Worm (Caenorhabditis elegans) whole organism, L1 larva: ENCODE measurements around the gene rml-3.
A peak's percentile ranks its signal among the peaks of the same experiment; 100 is the strongest.

ENCODE experiments used
- F16B12.6 ChIP-seq: fragments of 150-350 bp; optimal IDR thresholded peaks from 2 replicates; lab custom pipeline; 2014; ENCODE audit warnings: missing biosample characterization, missing genetic modification characterization
- aha-1 ChIP-seq: fragments of 150-350 bp; optimal IDR thresholded peaks from 2 replicates; lab custom pipeline; 2014; ENCODE audit warnings: missing biosample characterization, missing genetic modification characterization
- aly-2 ChIP-seq: fragments of 150-350 bp; optimal IDR thresholded peaks from 2 replicates; lab custom pipeline; 2014; ENCODE audit warnings: missing biosample characterization, missing genetic modification characterization
- ama-1 ChIP-seq: fragments of 150-350 bp; optimal IDR thresholded peaks from 2 replicates; lab custom pipeline; 2014
- dpl-1 ChIP-seq, 3 experiments: fragments of 150-350 bp in 2 of 3; sonication (generic microtip) in 1 of 3; optimal IDR thresholded peaks; 2 replicates each; lab custom pipeline; 2014 to 2017; ENCODE audit warnings: missing biosample characterization in 3 of 3, missing genetic modification characterization in 3 of 3, missing genetic modification reagents in 3 of 3
- dsc-1 ChIP-seq: sonication (generic microtip); optimal IDR thresholded peaks from 2 replicates; lab custom pipeline; 2016; ENCODE audit warnings: mild to moderate bottlenecking, missing genetic modification characterization, missing compliant biosample characterization
- efl-1 ChIP-seq, 4 experiments: fragments of 150-350 bp; optimal IDR thresholded peaks in 3 of 4; peaks in 1 of 4; 1 replicate in 1 of 4; 2 replicates in 3 of 4; lab custom pipeline; 2014; ENCODE audit warnings: missing biosample characterization in 2 of 4, missing genetic modification characterization in 2 of 4, missing genetic modification reagents in 2 of 4
- efl-3 ChIP-seq: fragments of 200-800 bp; sonication (Bioruptor generic); optimal IDR thresholded peaks from 2 replicates; lab custom pipeline; 2018; ENCODE audit warnings: mild to moderate bottlenecking, missing genetic modification characterization, missing compliant biosample characterization
- egl-13 ChIP-seq: sonication (generic microtip); optimal IDR thresholded peaks from 2 replicates; lab custom pipeline; 2016; ENCODE audit warnings: missing genotype, missing genetic modification reagents, missing genetic modification characterization, missing compliant biosample characterization
- egl-27 ChIP-seq, 2 experiments: fragments of 150-350 bp in 1 of 2; sonication (generic microtip); optimal IDR thresholded peaks; 3 replicates each; lab custom pipeline; 2017 to 2018; ENCODE audit warnings: missing biosample characterization in 2 of 2, missing genetic modification characterization in 2 of 2, missing genetic modification reagents in 2 of 2
- elt-2 ChIP-seq: sonication (generic microtip); optimal IDR thresholded peaks from 2 replicates; lab custom pipeline; 2016; ENCODE audit warnings: missing genetic modification characterization, mild to moderate bottlenecking, inconsistent platforms, missing compliant biosample characterization, missing genetic modification reagents
- elt-3 ChIP-seq, 6 experiments: fragments of 150-350 bp in 1 of 6; sonication (generic microtip); optimal IDR thresholded peaks; 2 replicates each; lab custom pipeline; 2017 to 2018; ENCODE audit warnings: missing biosample characterization in 6 of 6, missing genetic modification characterization in 6 of 6, inconsistent platforms in 1 of 6
- ets-5 ChIP-seq: fragments of 200-800 bp; sonication (Bioruptor generic); IDR thresholded peaks from 2 replicates; pipeline ENCODE4 v1.3.6; 2022; ENCODE audit warnings: missing genetic modification characterization, missing compliant biosample characterization
- fkh-10 ChIP-seq: sonication (generic microtip); optimal IDR thresholded peaks from 2 replicates; lab custom pipeline; 2017; ENCODE audit warnings: missing biosample characterization, missing genetic modification reagents, missing genetic modification characterization
- fkh-4 ChIP-seq: sonication (generic microtip); optimal IDR thresholded peaks from 2 replicates; lab custom pipeline; 2016; ENCODE audit warnings: missing compliant biosample characterization, missing genetic modification characterization, borderline replicate concordance
- fkh-8 ChIP-seq: sonication (generic microtip); optimal IDR thresholded peaks from 2 replicates; lab custom pipeline; 2016; ENCODE audit warnings: mild to moderate bottlenecking, missing genetic modification characterization, missing compliant biosample characterization
- fos-1 ChIP-seq: fragments of 150-350 bp; optimal IDR thresholded peaks from 2 replicates; lab custom pipeline; 2014; ENCODE audit warnings: missing biosample characterization, missing genetic modification characterization
- grh-1 ChIP-seq: fragments of 200-800 bp; sonication (Bioruptor generic); IDR thresholded peaks from 2 replicates; pipeline ENCODE4 v1.3.6; 2022; ENCODE audit warnings: missing genetic modification reagents, missing genetic modification characterization, missing compliant biosample characterization
- hlh-17 ChIP-seq: fragments of 200-800 bp; sonication (Bioruptor generic); optimal IDR thresholded peaks from 2 replicates; lab custom pipeline; 2018; ENCODE audit warnings: missing genetic modification characterization, mild to moderate bottlenecking, missing compliant biosample characterization, moderate library complexity, borderline replicate concordance
- hpl-2 ChIP-seq: fragments of 150-350 bp; optimal IDR thresholded peaks from 2 replicates; lab custom pipeline; 2014; ENCODE audit warnings: missing biosample characterization, missing genetic modification reagents, missing genetic modification characterization
- isw-1 ChIP-seq: fragments of 200-800 bp; sonication (Bioruptor generic); IDR thresholded peaks from 2 replicates; pipeline ENCODE4 v1.3.6; 2022; ENCODE audit warnings: missing genetic modification characterization, missing compliant biosample characterization
- lin-13 ChIP-seq: fragments of 150-350 bp; optimal IDR thresholded peaks from 2 replicates; lab custom pipeline; 2014; ENCODE audit warnings: missing biosample characterization, missing genetic modification reagents, missing genetic modification characterization
- lin-39 ChIP-seq: fragments of 150-350 bp; optimal IDR thresholded peaks from 2 replicates; lab custom pipeline; 2014; ENCODE audit warnings: missing biosample characterization, missing genetic modification reagents, missing genetic modification characterization
- lsy-2 ChIP-seq, 2 experiments: fragments of 150-350 bp; optimal IDR thresholded peaks; 2 replicates each; lab custom pipeline; 2014; ENCODE audit warnings: missing biosample characterization in 2 of 2, missing genetic modification characterization in 2 of 2
- mef-2 ChIP-seq: fragments of 150-350 bp; optimal IDR thresholded peaks from 2 replicates; lab custom pipeline; 2014; ENCODE audit warnings: missing biosample characterization, missing genetic modification characterization
- mep-1 ChIP-seq: fragments of 150-350 bp; optimal IDR thresholded peaks from 2 replicates; lab custom pipeline; 2014; ENCODE audit warnings: missing biosample characterization, missing genetic modification characterization
- nhr-11 ChIP-seq: fragments of 150-350 bp; optimal IDR thresholded peaks from 2 replicates; lab custom pipeline; 2014; ENCODE audit warnings: missing biosample characterization, missing genetic modification characterization
- nhr-20 ChIP-seq: sonication (generic microtip); optimal IDR thresholded peaks from 2 replicates; lab custom pipeline; 2016; ENCODE audit warnings: mild to moderate bottlenecking, missing genetic modification characterization, missing compliant biosample characterization
- nhr-237 ChIP-seq: fragments of 150-350 bp; optimal IDR thresholded peaks from 2 replicates; lab custom pipeline; 2014; ENCODE audit warnings: missing biosample characterization, missing genetic modification characterization
- nhr-47 ChIP-seq: sonication (generic microtip); optimal IDR thresholded peaks from 2 replicates; lab custom pipeline; 2016; ENCODE audit warnings: mild to moderate bottlenecking, missing genetic modification characterization, moderate library complexity, missing compliant biosample characterization
- nhr-77 ChIP-seq: fragments of 150-350 bp; optimal IDR thresholded peaks from 2 replicates; lab custom pipeline; 2014; ENCODE audit warnings: missing biosample characterization, missing genetic modification characterization
- nhr-85 ChIP-seq: sonication (generic microtip); peaks from one replicate; lab custom pipeline; 2016; ENCODE audit warnings: missing genetic modification characterization, inconsistent platforms, missing compliant biosample characterization
- pag-3 ChIP-seq: sonication (generic microtip); optimal IDR thresholded peaks from 2 replicates; lab custom pipeline; 2017; ENCODE audit warnings: missing genetic modification characterization, mild to moderate bottlenecking, missing compliant biosample characterization, antibody characterized with exemption, borderline replicate concordance; ENCODE audit not compliant: insufficient read depth
- pax-3 ChIP-seq: fragments of 200-800 bp; sonication (Bioruptor generic); optimal IDR thresholded peaks from 2 replicates; lab custom pipeline; 2018; ENCODE audit warnings: mild to moderate bottlenecking, missing genetic modification characterization, moderate library complexity, missing compliant biosample characterization
- rnt-1 ChIP-seq: sonication (generic microtip); optimal IDR thresholded peaks from 2 replicates; lab custom pipeline; 2016; ENCODE audit warnings: mild to moderate bottlenecking, missing genetic modification characterization, moderate library complexity, missing compliant biosample characterization
- sox-4 ChIP-seq: sonication (generic microtip); optimal IDR thresholded peaks from 2 replicates; lab custom pipeline; 2016; ENCODE audit warnings: missing genetic modification characterization, missing compliant biosample characterization
- sup-37 ChIP-seq: fragments of 200-800 bp; sonication (Bioruptor generic); optimal IDR thresholded peaks from 2 replicates; lab custom pipeline; 2018; ENCODE audit warnings: mild to moderate bottlenecking, missing genetic modification characterization, missing compliant biosample characterization
- swsn-7 ChIP-seq: sonication (generic microtip); optimal IDR thresholded peaks from 2 replicates; lab custom pipeline; 2016; ENCODE audit warnings: missing genetic modification characterization, missing compliant biosample characterization
- tbx-2 ChIP-seq: sonication (generic microtip); optimal IDR thresholded peaks from 2 replicates; lab custom pipeline; 2016; ENCODE audit warnings: missing genetic modification characterization, missing compliant biosample characterization
- tlp-1 ChIP-seq: fragments of 150-350 bp; optimal IDR thresholded peaks from 2 replicates; lab custom pipeline; 2014; ENCODE audit warnings: missing biosample characterization, missing genetic modification characterization
- unc-30 ChIP-seq: sonication (generic microtip); optimal IDR thresholded peaks from 2 replicates; lab custom pipeline; 2017; ENCODE audit warnings: missing biosample characterization, missing genetic modification characterization
- unc-62 ChIP-seq: fragments of 150-350 bp; optimal IDR thresholded peaks from 2 replicates; lab custom pipeline; 2014; ENCODE audit warnings: missing biosample characterization, missing genetic modification reagents, missing genetic modification characterization
- unc-86 ChIP-seq: sonication (generic microtip); optimal IDR thresholded peaks from 2 replicates; lab custom pipeline; 2016; ENCODE audit warnings: missing genetic modification characterization, missing compliant biosample characterization
- vab-15 ChIP-seq: sonication (generic microtip); optimal IDR thresholded peaks from 2 replicates; lab custom pipeline; 2017; ENCODE audit warnings: missing genotype, mild to moderate bottlenecking, missing genetic modification characterization, missing compliant biosample characterization
- xbp-1 ChIP-seq: sonication (generic microtip); optimal IDR thresholded peaks from 2 replicates; lab custom pipeline; 2016; ENCODE audit warnings: missing genetic modification characterization, missing compliant biosample characterization
- ztf-11 ChIP-seq, 2 experiments: sonication (generic microtip); optimal IDR thresholded peaks; 2 replicates each; lab custom pipeline; 2016 to 2017; ENCODE audit warnings: missing genetic modification characterization in 2 of 2, missing biosample characterization in 1 of 2, missing compliant biosample characterization in 1 of 2
- ztf-4 ChIP-seq: fragments of 150-350 bp; optimal IDR thresholded peaks from 2 replicates; lab custom pipeline; 2014; ENCODE audit warnings: missing biosample characterization, missing genetic modification characterization

The rml-3 gene

DNA sequence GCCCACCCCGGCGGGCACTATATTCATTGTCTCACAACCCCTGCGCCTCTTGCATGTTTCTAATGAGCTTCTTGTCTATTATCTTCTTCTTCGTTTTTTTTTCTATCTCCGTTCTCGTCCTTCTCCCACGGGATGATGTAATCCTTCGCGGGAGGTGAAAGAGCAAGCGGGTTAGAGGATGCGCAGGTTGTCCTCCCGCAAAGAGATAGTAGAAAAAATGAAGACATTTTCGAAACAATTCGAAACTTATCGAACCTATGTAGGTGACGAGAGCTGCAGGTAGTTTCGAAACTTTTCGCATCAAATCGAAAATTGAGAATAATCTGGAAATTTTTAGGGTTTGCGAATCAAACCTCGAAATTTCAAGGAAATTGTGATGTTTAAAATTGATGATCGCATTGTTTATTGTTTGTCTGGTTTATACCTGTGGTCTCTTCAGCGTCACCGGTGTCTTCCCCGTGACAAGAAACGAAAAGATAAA lies 11.4 kb upstream of the rml-3 start (continued):
- no peak for TF ChIP-seq aha-1 (tag; lab: Kevin White, UChicago)
- TF ChIP-seq nhr-11: peak; percentile 34
- TF ChIP-seq mef-2 (tag; lab: Kevin White, UChicago): no peak
- no peak for TF ChIP-seq unc-30 (tag; lab: Kevin White, UChicago)
- no peak for TF ChIP-seq aly-2 (tag; lab: Kevin White, UChicago)
- peak; percentile 52 for TF ChIP-seq nhr-47
- TF ChIP-seq ets-5 (GFP tag; lab: Robert Waterston, UW): no peak
- TF ChIP-seq lin-13 (GFP tag; lab: Kevin White, UChicago): no peak
- TF ChIP-seq, all 84 proteins: peak for 32

- TF ChIP-seq ztf-11 (tag; optimal IDR thresholded peaks at IDR 0.05; lab: Kevin White, UChicago): no peak
- no peak for TF ChIP-seq hpl-2 (GFP tag; lab: Kevin White, UChicago)
- peak; percentile 37 for TF ChIP-seq elt-2 (tag; lab: Kevin White, UChicago)
- no peak for TF ChIP-seq efl-3 (GFP tag; lab: Kevin White, UChicago)
- no peak for TF ChIP-seq fkh-4 (tag; lab: Kevin White, UChicago)
- no peak for TF ChIP-seq grh-1 (GFP tag; lab: Robert Waterston, UW)
- TF ChIP-seq nhr-237 (tag; lab: Kevin White, UChicago): no peak
- TF ChIP-seq isw-1 (GFP tag; lab: Robert Waterston, UW): peak; percentile 14; the same call in 1 of the 2 replicates
- peak; percentile 61 for TF ChIP-seq unc-86 (tag; lab: Kevin White, UChicago)
- TF ChIP-seq nhr-85: peak; percentile 37
- TF ChIP-seq mef-2 (tag; lab: Kevin White, UChicago): no peak
- TF ChIP-seq hlh-17 (GFP tag; lab: Kevin White, UChicago): no peak
- no peak for TF ChIP-seq lsy-2 (tag; optimal IDR thresholded peaks at IDR 0.05; lab: Kevin White, UChicago)
- TF ChIP-seq F16B12.6 (tag; lab: Kevin White, UChicago): no peak
- no peak for TF ChIP-seq swsn-7
- peak; percentile 17 for TF ChIP-seq mep-1
- no peak for TF ChIP-seq elt-3 (tag; optimal IDR thresholded peaks at IDR 0.05; lab: Kevin White, UChicago)
- no peak for TF ChIP-seq egl-13 (tag; lab: Kevin White, UChicago)
- no peak for TF ChIP-seq nhr-11
- no peak for TF ChIP-seq dpl-1 (GFP tag; optimal IDR thresholded peaks at IDR 0.05; lab: Kevin White, UChicago)
- no peak for TF ChIP-seq unc-62 (GFP tag; lab: Kevin White, UChicago)
- TF ChIP-seq ztf-4 (tag; lab: Kevin White, UChicago): no peak
- no peak for TF ChIP-seq fos-1 (tag; lab: Kevin White, UChicago)
- peak; percentile 66 for TF ChIP-seq fkh-10 (GFP tag; lab: Kevin White, UChicago)
- no peak for TF ChIP-seq pax-3 (tag; lab: Kevin White, UChicago)
- TF ChIP-seq unc-30 (tag; lab: Kevin White, UChicago): no peak
- TF ChIP-seq sup-37 (GFP tag; lab: Kevin White, UChicago): no peak
- TF ChIP-seq rnt-1: peak; percentile 55
- no peak for TF ChIP-seq lin-39 (tag; lab: Kevin White, UChicago)
- peak; percentile 28 for TF ChIP-seq pag-3 (tag; lab: Kevin White, UChicago)
- peak; percentile 0 for TF ChIP-seq xbp-1 (tag; lab: Kevin White, UChicago)
- TF ChIP-seq aly-2 (tag; lab: Kevin White, UChicago): no peak
- TF ChIP-seq egl-27 (tag; optimal IDR thresholded peaks at IDR 0.05; lab: Kevin White, UChicago): no peak
- TF ChIP-seq tlp-1 (tag; lab: Kevin White, UChicago): no peak
- TF ChIP-seq efl-1 (optimal IDR thresholded peaks at IDR 0.05; lab: Kevin White, UChicago): no peak
- peak in 1 of 2 experiments; percentile 43 for TF ChIP-seq efl-1 (GFP tag; optimal IDR thresholded peaks at IDR 0.05 in 1 of 2; lab: Kevin White, UChicago)
- no peak for TF ChIP-seq ama-1 (lab: Kevin White, UChicago)
- no peak for TF ChIP-seq nhr-77 (tag; lab: Kevin White, UChicago)
- TF ChIP-seq ets-5 (GFP tag; lab: Robert Waterston, UW): no peak
- TF ChIP-seq aha-1 (tag; lab: Kevin White, UChicago): no peak
- TF ChIP-seq vab-15 (tag; lab: Kevin White, UChicago): no peak
- TF ChIP-seq fkh-8 (tag; lab: Kevin White, UChicago): peak; percentile 36
- TF ChIP-seq sox-4 (tag; lab: Kevin White, UChicago): no peak
- TF ChIP-seq dsc-1 (tag; lab: Kevin White, UChicago): no peak
- TF ChIP-seq nhr-20 (tag; lab: Kevin White, UChicago): peak; percentile 3
- no peak for TF ChIP-seq tbx-2 (tag; lab: Kevin White, UChicago)
These were observed 10.2 kb upstream of the rml-3 start for ce11 chrX:6248778-6249658.
